Worm (Caenorhabditis elegans) whole organism, young adult: ENCODE data around the gene moma-1.

Source experiments
- B0019.2 ChIP-seq: fragments of 200-800 bp; sonication (Bioruptor generic); conservative IDR thresholded peaks from 2 replicates; pipeline ENCODE4 v1.3.6; 2022; ENCODE audit warnings: missing genetic modification reagents, missing genetic modification characterization, missing compliant biosample characterization
- B0261.1 ChIP-seq: sonication (generic microtip); optimal IDR thresholded peaks from 2 replicates; lab custom pipeline; 2016; ENCODE audit warnings: mild to moderate bottlenecking, missing genetic modification characterization, moderate library complexity, missing compliant biosample characterization
- C06A6.2 ChIP-seq: fragments of 200-800 bp; sonication (Bioruptor generic); conservative IDR thresholded peaks from 2 replicates; pipeline ENCODE4 v1.3.6; 2022; ENCODE audit warnings: missing genetic modification characterization, missing compliant biosample characterization
- F10E7.11 ChIP-seq: sonication (generic microtip); optimal IDR thresholded peaks from 2 replicates; lab custom pipeline; 2017; ENCODE audit warnings: mild to moderate bottlenecking, missing genetic modification characterization, moderate library complexity, missing compliant biosample characterization
- F23B12.7 ChIP-seq: sonication (generic microtip); optimal IDR thresholded peaks from 2 replicates; lab custom pipeline; 2017; ENCODE audit warnings: missing genetic modification characterization, mild to moderate bottlenecking, missing compliant biosample characterization, antibody characterized with exemption, moderate library complexity; ENCODE audit not compliant: insufficient read depth
- F37B4.10 ChIP-seq: fragments of 200-800 bp; sonication (Bioruptor generic); IDR thresholded peaks from 2 replicates; pipeline ENCODE4 v1.3.6; 2022; ENCODE audit warnings: missing genetic modification characterization, missing compliant biosample characterization
- F52B5.7 ChIP-seq: sonication (generic microtip); optimal IDR thresholded peaks from 2 replicates; lab custom pipeline; 2016; ENCODE audit warnings: mild to moderate bottlenecking, missing genetic modification characterization, missing compliant biosample characterization
- K11D2.4 ChIP-seq: fragments of 200-800 bp; sonication (Bioruptor generic); IDR thresholded peaks from 2 replicates; pipeline ENCODE4 v1.3.6; 2022; ENCODE audit warnings: missing genetic modification reagents, missing genetic modification characterization, missing compliant biosample characterization
- Y53F4B.3 ChIP-seq: fragments of 200-800 bp; sonication (Bioruptor generic); IDR thresholded peaks from 2 replicates; pipeline ENCODE4 v1.3.6; 2022; ENCODE audit warnings: missing genetic modification reagents, missing genetic modification characterization, missing compliant biosample characterization
- Y53G8AR.9 ChIP-seq: fragments of 200-800 bp; sonication (Bioruptor generic); conservative IDR thresholded peaks from 2 replicates; pipeline ENCODE4 v1.3.6; 2022; ENCODE audit warnings: missing genetic modification reagents, missing genetic modification characterization, missing compliant biosample characterization
- atf-7 ChIP-seq: sonication (generic microtip); optimal IDR thresholded peaks from 2 replicates; lab custom pipeline; 2017; ENCODE audit warnings: mild to moderate bottlenecking, missing genetic modification characterization, missing compliant biosample characterization
- athp-1 ChIP-seq: sonication (generic microtip); optimal IDR thresholded peaks from 2 replicates; lab custom pipeline; 2017; ENCODE audit warnings: mild to moderate bottlenecking, missing genetic modification characterization, missing compliant biosample characterization
- attf-5 ChIP-seq: fragments of 200-800 bp; sonication (Bioruptor generic); optimal IDR thresholded peaks from 2 replicates; lab custom pipeline; 2018; ENCODE audit warnings: mild to moderate bottlenecking, missing genetic modification characterization, missing compliant biosample characterization
- bed-2 ChIP-seq: fragments of 200-800 bp; sonication (Bioruptor generic); IDR thresholded peaks from 2 replicates; pipeline ENCODE4 v1.3.6; 2022; ENCODE audit warnings: missing genetic modification reagents, missing genetic modification characterization, missing compliant biosample characterization
- ceh-79 ChIP-seq: sonication (generic microtip); optimal IDR thresholded peaks from 2 replicates; lab custom pipeline; 2017; ENCODE audit warnings: mild to moderate bottlenecking, missing genetic modification characterization, missing compliant biosample characterization
- dox-1 ChIP-seq: fragments of 200-800 bp; sonication (Bioruptor generic); IDR thresholded peaks from 2 replicates; pipeline ENCODE4 v1.3.6; 2022; ENCODE audit warnings: missing genetic modification reagents, missing genetic modification characterization, missing compliant biosample characterization
- efl-1 ChIP-seq: fragments of 150-350 bp; optimal IDR thresholded peaks from 2 replicates; lab custom pipeline; 2014; ENCODE audit warnings: missing biosample characterization, missing genetic modification reagents, missing genetic modification characterization
- fkh-3 ChIP-seq: sonication (generic microtip); optimal IDR thresholded peaks from 2 replicates; lab custom pipeline; 2016; ENCODE audit warnings: mild to moderate bottlenecking, missing genetic modification characterization, missing compliant biosample characterization
- hsf-1 ChIP-seq: fragments of 200-800 bp; sonication (Bioruptor generic); IDR thresholded peaks from 2 replicates; pipeline ENCODE4 v1.3.6; 2022; ENCODE audit warnings: missing genetic modification reagents, missing genetic modification characterization, missing compliant biosample characterization
- let-607 ChIP-seq, 2 experiments: fragments of 200-800 bp in 1 of 2; sonication (Bioruptor generic) in 1 of 2; sonication (generic microtip) in 1 of 2; optimal IDR thresholded peaks; 2 replicates each; lab custom pipeline; 2016 to 2018; ENCODE audit warnings: mild to moderate bottlenecking in 2 of 2, missing compliant biosample characterization in 2 of 2, missing genetic modification characterization in 2 of 2, moderate library complexity in 2 of 2, missing genotype in 1 of 2
- madf-3 ChIP-seq: fragments of 200-800 bp; sonication (Bioruptor generic); IDR thresholded peaks from 2 replicates; pipeline ENCODE4 v1.3.6; 2022; ENCODE audit warnings: missing genetic modification reagents, missing genetic modification characterization, missing compliant biosample characterization
- mcd-1 ChIP-seq: fragments of 200-800 bp; sonication (Bioruptor generic); IDR thresholded peaks from 2 replicates; pipeline ENCODE4 v1.3.6; 2022; ENCODE audit warnings: missing genetic modification reagents, missing genetic modification characterization, missing compliant biosample characterization
- mel-28 ChIP-seq: sonication (generic microtip); optimal IDR thresholded peaks from 2 replicates; lab custom pipeline; 2016; ENCODE audit warnings: borderline replicate concordance, mild to moderate bottlenecking, missing genetic modification characterization, missing compliant biosample characterization
- mes-4 ChIP-seq: sonication (generic microtip); optimal IDR thresholded peaks from 2 replicates; lab custom pipeline; 2016; ENCODE audit warnings: missing genotype, missing genetic modification characterization, missing compliant biosample characterization
- mxl-1 ChIP-seq: sonication (generic microtip); optimal IDR thresholded peaks from 2 replicates; lab custom pipeline; 2016; ENCODE audit warnings: missing genetic modification characterization, missing compliant biosample characterization
- nfya-2 ChIP-seq: fragments of 200-800 bp; sonication (Bioruptor generic); IDR thresholded peaks from 2 replicates; pipeline ENCODE4 v1.3.6; 2022; ENCODE audit warnings: missing genetic modification reagents, missing genetic modification characterization, missing compliant biosample characterization
- nhr-179 ChIP-seq: sonication (generic microtip); optimal IDR thresholded peaks from 2 replicates; lab custom pipeline; 2016; ENCODE audit warnings: mild to moderate bottlenecking, missing genetic modification characterization, missing compliant biosample characterization
- nhr-90 ChIP-seq: sonication (generic microtip); optimal IDR thresholded peaks from 2 replicates; lab custom pipeline; 2016; ENCODE audit warnings: missing genotype, mild to moderate bottlenecking, missing genetic modification characterization, missing compliant biosample characterization
- pbrm-1 ChIP-seq: fragments of 200-800 bp; sonication (Bioruptor generic); IDR thresholded peaks from 2 replicates; pipeline ENCODE4 v1.3.6; 2022; ENCODE audit warnings: missing genetic modification reagents, missing genetic modification characterization, missing compliant biosample characterization
- pha-4 ChIP-seq: fragments of 150-350 bp; sonication (generic microtip); optimal IDR thresholded peaks from 2 replicates; lab custom pipeline; 2014; ENCODE audit warnings: missing biosample characterization, missing genetic modification reagents, missing genetic modification characterization
- repo-1 ChIP-seq: sonication (generic microtip); optimal IDR thresholded peaks from 2 replicates; lab custom pipeline; 2017; ENCODE audit warnings: mild to moderate bottlenecking, missing genetic modification characterization, missing compliant biosample characterization
- sdz-38 ChIP-seq: sonication (generic microtip); optimal IDR thresholded peaks from 2 replicates; lab custom pipeline; 2016; ENCODE audit warnings: missing genotype, missing genetic modification characterization, missing compliant biosample characterization
- snpc-1.3 ChIP-seq: sonication (generic microtip); optimal IDR thresholded peaks from 2 replicates; lab custom pipeline; 2017; ENCODE audit warnings: missing genetic modification characterization, mild to moderate bottlenecking, missing compliant biosample characterization, antibody characterized with exemption, moderate library complexity, missing genotype, missing genetic modification reagents; ENCODE audit not compliant: insufficient read depth
- snpc-3.4 ChIP-seq: sonication (generic microtip); optimal IDR thresholded peaks from 2 replicates; lab custom pipeline; 2017; ENCODE audit warnings: missing genetic modification characterization, mild to moderate bottlenecking, missing compliant biosample characterization, antibody characterized with exemption, moderate library complexity, missing genotype, missing genetic modification reagents
- snpc-4 ChIP-seq, 5 experiments: fragments of 150-350 bp in 1 of 5; sonication (generic microtip) in 4 of 5; optimal IDR thresholded peaks; 2 replicates each; lab custom pipeline; 2014 to 2018; ENCODE audit warnings: missing genetic modification characterization in 5 of 5, missing biosample characterization in 3 of 5, antibody characterized with exemption in 2 of 5, mild to moderate bottlenecking in 2 of 5, missing compliant biosample characterization in 2 of 5, missing genotype in 2 of 5, moderate library complexity in 2 of 5, missing genetic modification reagents in 1 of 5
- tbp1 ChIP-seq: fragments of 200-800 bp; sonication (Bioruptor generic); optimal IDR thresholded peaks from 2 replicates; lab custom pipeline; 2018; ENCODE audit warnings: mild to moderate bottlenecking, missing genetic modification characterization, missing compliant biosample characterization
- zim-3 ChIP-seq: sonication (generic microtip); optimal IDR thresholded peaks from 2 replicates; lab custom pipeline; 2017; ENCODE audit warnings: mild to moderate bottlenecking, missing genetic modification characterization, moderate library complexity, missing compliant biosample characterization
- ztf-6 ChIP-seq: fragments of 200-800 bp; sonication (Bioruptor generic); IDR thresholded peaks from 2 replicates; pipeline ENCODE4 v1.3.6; 2022; ENCODE audit warnings: missing genetic modification reagents, missing genetic modification characterization, missing compliant biosample characterization

moma-1 gene

DNA sequence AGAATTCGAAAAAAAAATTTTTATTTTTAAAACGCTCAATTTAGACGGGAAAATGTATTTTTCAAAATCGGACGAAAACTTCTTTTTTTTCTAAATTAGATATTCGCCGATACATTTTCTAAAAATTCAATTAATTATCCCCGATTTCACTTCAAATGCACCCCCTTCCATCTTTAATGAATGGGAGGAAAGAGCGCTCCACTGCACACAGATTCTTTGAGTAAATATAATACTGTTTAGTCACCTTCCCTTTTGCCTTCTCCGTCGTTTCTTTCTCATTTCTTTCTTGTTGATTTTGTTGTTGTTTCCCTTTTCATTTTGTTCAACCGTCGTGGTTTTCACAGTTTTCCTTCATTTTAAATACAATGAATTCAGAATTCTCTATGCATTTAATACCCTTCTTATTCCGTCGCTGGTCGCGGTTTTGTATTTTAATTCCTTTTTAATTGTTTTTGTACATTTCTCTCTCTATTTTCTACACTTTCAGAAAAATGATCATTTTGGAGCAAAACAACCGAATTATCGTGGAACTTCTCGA lies 9.7 kb upstream of the moma-1 start, which contains the start of gene arx-4:
Gene arx-4, plus strand, starts transcription at position 488 of the 538 bp plus-strand sequence.
- TF ChIP-seq attf-5 (GFP tag; lab: Kevin White, UChicago) (peak; percentile 15), let-607 (tag; optimal IDR thresholded peaks at IDR 0.05; lab: Kevin White, UChicago) (no peak), mcd-1 (GFP tag; lab: Robert Waterston, UW) (0 out of 2 replicates have a peak, but pooled peaks have one; percentile 25)

DNA sequence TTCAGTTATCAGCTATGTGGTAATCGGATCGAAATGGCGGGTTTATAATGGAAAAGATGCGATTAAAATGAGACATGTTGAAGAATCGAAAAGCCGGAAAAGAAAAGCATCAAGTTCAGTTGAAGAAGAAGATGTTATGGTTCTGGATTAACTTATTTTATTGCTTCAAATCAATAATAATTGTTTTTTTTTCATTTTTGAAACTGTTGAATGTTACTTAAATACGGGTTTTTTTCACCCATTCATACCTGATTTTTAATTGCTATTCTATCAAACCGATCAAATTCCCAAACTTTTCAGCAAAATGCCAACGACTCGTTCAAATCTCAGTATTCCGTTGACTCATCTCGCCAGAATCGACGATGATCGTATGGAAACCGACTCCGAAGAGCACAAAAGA lies 7.7 kb upstream of the moma-1 start, which contains the start of gene exos-4.2:
Gene exos-4.2, plus strand, starts transcription at position 301 of the 400 bp plus-strand sequence.
- no peak for TF ChIP-seq mes-4
- TF ChIP-seq F37B4.10 (GFP tag; lab: Robert Waterston, UW): no peak
- TF ChIP-seq Y53F4B.3 (GFP tag; lab: Robert Waterston, UW): no peak
- no peak for TF ChIP-seq hsf-1 (GFP tag; lab: Robert Waterston, UW)
- no peak for TF ChIP-seq zim-3 (tag; lab: Kevin White, UChicago)
- no peak for TF ChIP-seq mxl-1 (tag; lab: Kevin White, UChicago)
- no peak for TF ChIP-seq nhr-179 (tag; lab: Kevin White, UChicago)
- no peak for TF ChIP-seq F52B5.7 (tag; lab: Kevin White, UChicago)
- no peak for TF ChIP-seq atf-7
- no peak for TF ChIP-seq fkh-3 (tag; lab: Kevin White, UChicago)
- no peak for TF ChIP-seq bed-2
- no peak for TF ChIP-seq pbrm-1
- TF ChIP-seq F23B12.7: no peak

DNA sequence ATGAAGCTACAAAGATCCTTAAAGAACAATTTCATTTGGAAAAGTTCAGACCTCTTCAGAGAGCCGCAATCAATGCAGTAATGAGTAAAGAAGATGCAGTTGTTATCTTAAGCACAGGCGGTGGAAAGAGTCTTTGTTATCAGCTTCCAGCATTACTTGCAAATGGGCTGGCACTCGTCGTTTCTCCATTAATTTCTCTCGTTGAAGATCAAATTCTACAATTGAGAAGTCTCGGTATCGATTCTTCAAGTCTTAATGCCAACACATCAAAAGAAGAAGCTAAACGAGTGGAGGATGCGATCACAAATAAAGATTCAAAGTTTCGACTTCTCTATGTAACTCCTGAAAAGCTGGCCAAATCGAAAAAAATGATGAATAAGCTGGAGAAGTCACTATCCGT lies 4.7 kb upstream of the moma-1 start:
- TF ChIP-seq dox-1 (GFP tag; lab: Robert Waterston, UW): no peak
- TF ChIP-seq efl-1 (GFP tag; lab: Kevin White, UChicago): no peak
- no peak for TF ChIP-seq ztf-6 (GFP tag; lab: Robert Waterston, UW)
- no peak for TF ChIP-seq pha-4
- no peak for TF ChIP-seq repo-1 (tag; lab: Kevin White, UChicago)
- TF ChIP-seq nfya-2: no peak
- TF ChIP-seq nhr-90 (tag; lab: Kevin White, UChicago): no peak
- no peak for TF ChIP-seq mel-28 (tag; lab: Kevin White, UChicago)
- no peak for TF ChIP-seq snpc-3.4
- TF ChIP-seq madf-3 (GFP tag; lab: Robert Waterston, UW): no peak
- TF ChIP-seq F10E7.11 (tag; lab: Kevin White, UChicago): no peak

DNA sequence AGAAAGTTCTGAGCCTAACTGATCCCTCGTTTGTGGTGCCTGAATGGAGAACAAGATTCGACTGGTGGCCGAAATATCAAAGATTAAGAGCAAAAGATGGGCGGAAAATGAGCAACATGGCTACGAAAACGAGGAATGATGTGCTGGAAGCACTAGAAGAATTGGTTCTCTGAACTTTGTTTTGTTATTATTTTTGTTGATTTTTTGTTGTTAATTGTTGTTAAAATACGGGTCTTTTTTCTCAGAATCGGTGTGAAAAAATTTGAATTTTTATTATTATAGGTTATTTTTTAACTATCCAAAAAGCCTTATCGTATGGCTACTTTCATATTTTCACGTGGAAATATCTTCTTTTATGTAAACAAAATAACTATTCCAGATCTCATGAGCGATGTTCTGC lies 4.1 kb upstream of the moma-1 start, which contains the start of gene K02F3.12:
Gene K02F3.12, plus strand, starts transcription at position 301 of the 400 bp plus-strand sequence.
- TF ChIP-seq C06A6.2 (GFP tag; lab: Robert Waterston, UW) (no peak), snpc-4 (GFP tag; optimal IDR thresholded peaks at IDR 0.05; lab: Kevin White, UChicago) (no peak), snpc-4 (tag; optimal IDR thresholded peaks at IDR 0.05; lab: Kevin White, UChicago) (no peak), snpc-1.3 (tag; lab: Kevin White, UChicago) (no peak), zim-3 (tag; lab: Kevin White, UChicago) (no peak), mcd-1 (GFP tag; lab: Robert Waterston, UW) (no peak), Y53G8AR.9 (GFP tag; lab: Robert Waterston, UW) (no peak), B0019.2 (GFP tag; lab: Robert Waterston, UW) (no peak), athp-1 (tag; lab: Kevin White, UChicago) (no peak), K11D2.4 (GFP tag; lab: Robert Waterston, UW) (no peak), fkh-3 (tag; lab: Kevin White, UChicago) (no peak), F23B12.7 (no peak), tbp1 (no peak), sdz-38 (no peak), ceh-79 (tag; lab: Kevin White, UChicago) (no peak), B0261.1 (no peak)
- TF ChIP-seq, all 124 proteins: peak for 0
